Worm (Caenorhabditis elegans) whole organism, late embryonic: ENCODE measurements around the gene K08C7.7.

Experiments used
- T23F11.4 ChIP-seq: fragments of 200-800 bp; sonication (Bioruptor generic); optimal IDR thresholded peaks from 2 replicates; lab custom pipeline; 2018; ENCODE audit warnings: mild to moderate bottlenecking, missing genetic modification characterization, missing compliant biosample characterization
- ceh-34 ChIP-seq: sonication (generic microtip); optimal IDR thresholded peaks from 2 replicates; lab custom pipeline; 2016; ENCODE audit warnings: mild to moderate bottlenecking, missing genetic modification characterization, missing compliant biosample characterization
- ets-4 ChIP-seq: sonication (generic microtip); optimal IDR thresholded peaks from 2 replicates; lab custom pipeline; 2016; ENCODE audit warnings: missing genetic modification characterization, missing compliant biosample characterization
- fkh-10 ChIP-seq: fragments of 150-350 bp; optimal IDR thresholded peaks from 2 replicates; lab custom pipeline; 2014; ENCODE audit warnings: missing biosample characterization, missing genetic modification reagents, missing genetic modification characterization
- hlh-30 ChIP-seq: sonication (generic microtip); optimal IDR thresholded peaks from 2 replicates; lab custom pipeline; 2017; ENCODE audit warnings: antibody characterized with exemption, missing genetic modification characterization, missing compliant biosample characterization; ENCODE audit not compliant: insufficient read depth
- nfya-1 ChIP-seq: sonication (generic microtip); optimal IDR thresholded peaks from 2 replicates; lab custom pipeline; 2017; ENCODE audit warnings: missing genetic modification characterization, mild to moderate bottlenecking, missing compliant biosample characterization, antibody characterized with exemption, moderate library complexity
- nhr-11 ChIP-seq: fragments of 150-350 bp; optimal IDR thresholded peaks from 2 replicates; lab custom pipeline; 2014; ENCODE audit warnings: missing biosample characterization, missing genetic modification characterization
- pag-3 ChIP-seq: sonication (generic microtip); optimal IDR thresholded peaks from 2 replicates; lab custom pipeline; 2016; ENCODE audit warnings: missing compliant biosample characterization, missing genetic modification characterization, borderline replicate concordance
- pha-4 ChIP-seq: fragments of 150-350 bp; optimal IDR thresholded peaks from 2 replicates; lab custom pipeline; 2018; ENCODE audit warnings: missing biosample characterization, missing genetic modification reagents, missing genetic modification characterization
- pqm-1 ChIP-seq: sonication (generic microtip); optimal IDR thresholded peaks from 2 replicates; lab custom pipeline; 2016; ENCODE audit warnings: missing genetic modification characterization, missing compliant biosample characterization
- sdc-2 ChIP-seq: sonication (generic microtip); optimal IDR thresholded peaks from 2 replicates; lab custom pipeline; 2016; ENCODE audit warnings: missing genotype, missing genetic modification characterization, missing compliant biosample characterization
- unc-55 ChIP-seq: sonication (generic microtip); optimal IDR thresholded peaks from 2 replicates; lab custom pipeline; 2017; ENCODE audit warnings: missing biosample characterization, missing genetic modification reagents, missing genetic modification characterization

ce11 chrIV:10620811-10621210, 43.4 kb upstream of the K08C7.7 start, which contains the start of gene R09H10.7:
- TF ChIP-seq unc-55 (no peak), sdc-2 (tag; lab: Kevin White, UChicago) (no peak), hlh-30 (tag; lab: Kevin White, UChicago) (no peak), pqm-1 (tag; lab: Kevin White, UChicago) (no peak), fkh-10 (no peak), nfya-1 (tag; lab: Kevin White, UChicago) (no peak), T23F11.4 (GFP tag; lab: Kevin White, UChicago) (no peak), pag-3 (tag; lab: Kevin White, UChicago) (no peak), pha-4 (no peak), ets-4 (tag; lab: Kevin White, UChicago) (no peak), ceh-34 (tag; lab: Kevin White, UChicago) (no peak), nhr-11 (no peak)
